Worm (Caenorhabditis elegans) whole organism, L1 larva: ENCODE data around the gene nspa-8.

Experiments
- Y116A8C.19 ChIP-seq: sonication (generic microtip); optimal IDR thresholded peaks from 2 replicates; lab custom pipeline; 2016; ENCODE audit warnings: missing compliant biosample characterization, missing genetic modification characterization, borderline replicate concordance
- alr-1 ChIP-seq: fragments of 200-800 bp; sonication (Bioruptor generic); optimal IDR thresholded peaks from 2 replicates; lab custom pipeline; 2018; ENCODE audit warnings: borderline replicate concordance, mild to moderate bottlenecking, missing genetic modification characterization, missing compliant biosample characterization
- aly-2 ChIP-seq: fragments of 150-350 bp; optimal IDR thresholded peaks from 2 replicates; lab custom pipeline; 2014; ENCODE audit warnings: missing biosample characterization, missing genetic modification characterization
- ama-1 ChIP-seq: fragments of 150-350 bp; optimal IDR thresholded peaks from 2 replicates; lab custom pipeline; 2014
- blmp-1 ChIP-seq: fragments of 150-350 bp; optimal IDR thresholded peaks from 2 replicates; lab custom pipeline; 2014; ENCODE audit warnings: missing biosample characterization, missing genetic modification characterization
- ceh-82 ChIP-seq, 3 experiments: fragments of 150-350 bp in 1 of 3; sonication (generic microtip) in 2 of 3; optimal IDR thresholded peaks; 2 replicates each; lab custom pipeline; 2014 to 2017; ENCODE audit warnings: missing biosample characterization in 3 of 3, missing genetic modification characterization in 3 of 3
- dpl-1 ChIP-seq, 3 experiments: fragments of 150-350 bp in 2 of 3; sonication (generic microtip) in 1 of 3; optimal IDR thresholded peaks; 2 replicates each; lab custom pipeline; 2014 to 2017; ENCODE audit warnings: missing biosample characterization in 3 of 3, missing genetic modification characterization in 3 of 3, missing genetic modification reagents in 3 of 3
- dsc-1 ChIP-seq: sonication (generic microtip); optimal IDR thresholded peaks from 2 replicates; lab custom pipeline; 2016; ENCODE audit warnings: mild to moderate bottlenecking, missing genetic modification characterization, missing compliant biosample characterization
- efl-1 ChIP-seq, 4 experiments: fragments of 150-350 bp; optimal IDR thresholded peaks in 3 of 4; peaks in 1 of 4; 1 replicate in 1 of 4; 2 replicates in 3 of 4; lab custom pipeline; 2014; ENCODE audit warnings: missing biosample characterization in 2 of 4, missing genetic modification characterization in 2 of 4, missing genetic modification reagents in 2 of 4
- egl-13 ChIP-seq: sonication (generic microtip); optimal IDR thresholded peaks from 2 replicates; lab custom pipeline; 2016; ENCODE audit warnings: missing genotype, missing genetic modification reagents, missing genetic modification characterization, missing compliant biosample characterization
- elt-3 ChIP-seq, 6 experiments: fragments of 150-350 bp in 1 of 6; sonication (generic microtip); optimal IDR thresholded peaks; 2 replicates each; lab custom pipeline; 2017 to 2018; ENCODE audit warnings: missing biosample characterization in 6 of 6, missing genetic modification characterization in 6 of 6, inconsistent platforms in 1 of 6
- fkh-10 ChIP-seq: sonication (generic microtip); optimal IDR thresholded peaks from 2 replicates; lab custom pipeline; 2017; ENCODE audit warnings: missing biosample characterization, missing genetic modification reagents, missing genetic modification characterization
- fkh-8 ChIP-seq: sonication (generic microtip); optimal IDR thresholded peaks from 2 replicates; lab custom pipeline; 2016; ENCODE audit warnings: mild to moderate bottlenecking, missing genetic modification characterization, missing compliant biosample characterization
- grh-1 ChIP-seq: fragments of 200-800 bp; sonication (Bioruptor generic); IDR thresholded peaks from 2 replicates; pipeline ENCODE4 v1.3.6; 2022; ENCODE audit warnings: missing genetic modification reagents, missing genetic modification characterization, missing compliant biosample characterization
- hlh-17 ChIP-seq: fragments of 200-800 bp; sonication (Bioruptor generic); optimal IDR thresholded peaks from 2 replicates; lab custom pipeline; 2018; ENCODE audit warnings: missing genetic modification characterization, mild to moderate bottlenecking, missing compliant biosample characterization, moderate library complexity, borderline replicate concordance
- hlh-4 ChIP-seq: sonication (generic microtip); optimal IDR thresholded peaks from 2 replicates; lab custom pipeline; 2016; ENCODE audit warnings: mild to moderate bottlenecking, missing genetic modification characterization, missing compliant biosample characterization
- hpl-2 ChIP-seq: fragments of 150-350 bp; optimal IDR thresholded peaks from 2 replicates; lab custom pipeline; 2014; ENCODE audit warnings: missing biosample characterization, missing genetic modification reagents, missing genetic modification characterization
- irx-1 ChIP-seq: sonication (generic microtip); optimal IDR thresholded peaks from 2 replicates; lab custom pipeline; 2016; ENCODE audit warnings: missing genetic modification characterization, missing compliant biosample characterization
- isw-1 ChIP-seq: fragments of 200-800 bp; sonication (Bioruptor generic); IDR thresholded peaks from 2 replicates; pipeline ENCODE4 v1.3.6; 2022; ENCODE audit warnings: missing genetic modification characterization, missing compliant biosample characterization
- jun-1 ChIP-seq: fragments of 150-350 bp; optimal IDR thresholded peaks from 2 replicates; lab custom pipeline; 2014; ENCODE audit warnings: missing biosample characterization, missing genetic modification reagents, missing genetic modification characterization
- lin-13 ChIP-seq: fragments of 150-350 bp; optimal IDR thresholded peaks from 2 replicates; lab custom pipeline; 2014; ENCODE audit warnings: missing biosample characterization, missing genetic modification reagents, missing genetic modification characterization
- lin-14 ChIP-seq: fragments of 200-800 bp; sonication (Bioruptor generic); optimal IDR thresholded peaks from 2 replicates; lab custom pipeline; 2018; ENCODE audit warnings: mild to moderate bottlenecking, missing genetic modification characterization, moderate library complexity, missing compliant biosample characterization
- lin-35 ChIP-seq, 2 experiments: fragments of 150-350 bp; optimal IDR thresholded peaks; 2 replicates each; lab custom pipeline; 2014; ENCODE audit warnings: missing biosample characterization in 2 of 2, missing genetic modification characterization in 2 of 2, missing genetic modification reagents in 2 of 2
- lir-3 ChIP-seq: sonication (generic microtip); optimal IDR thresholded peaks from 2 replicates; lab custom pipeline; 2016; ENCODE audit warnings: mild to moderate bottlenecking, missing genetic modification characterization, moderate library complexity, missing compliant biosample characterization; ENCODE audit not compliant: poor library complexity
- mab-9 ChIP-seq: fragments of 200-800 bp; sonication (Bioruptor generic); IDR thresholded peaks from 2 replicates; pipeline ENCODE4 v1.3.6; 2022; ENCODE audit warnings: missing genetic modification reagents, missing genetic modification characterization, missing compliant biosample characterization
- nhr-19 ChIP-seq: fragments of 200-800 bp; sonication (Bioruptor generic); conservative IDR thresholded peaks from 2 replicates; pipeline ENCODE4 v1.3.6; 2022; ENCODE audit warnings: missing genetic modification characterization, missing compliant biosample characterization
- nhr-20 ChIP-seq: sonication (generic microtip); optimal IDR thresholded peaks from 2 replicates; lab custom pipeline; 2016; ENCODE audit warnings: mild to moderate bottlenecking, missing genetic modification characterization, missing compliant biosample characterization
- nhr-47 ChIP-seq: sonication (generic microtip); optimal IDR thresholded peaks from 2 replicates; lab custom pipeline; 2016; ENCODE audit warnings: mild to moderate bottlenecking, missing genetic modification characterization, moderate library complexity, missing compliant biosample characterization
- nhr-71 ChIP-seq: sonication (generic microtip); optimal IDR thresholded peaks from 2 replicates; lab custom pipeline; 2016; ENCODE audit warnings: mild to moderate bottlenecking, missing genetic modification characterization, moderate library complexity, missing compliant biosample characterization
- nhr-76 ChIP-seq: sonication (generic microtip); optimal IDR thresholded peaks from 2 replicates; lab custom pipeline; 2017; ENCODE audit warnings: missing biosample characterization, missing genetic modification characterization
- nhr-85 ChIP-seq: sonication (generic microtip); peaks from one replicate; lab custom pipeline; 2016; ENCODE audit warnings: missing genetic modification characterization, inconsistent platforms, missing compliant biosample characterization
- pax-3 ChIP-seq: fragments of 200-800 bp; sonication (Bioruptor generic); optimal IDR thresholded peaks from 2 replicates; lab custom pipeline; 2018; ENCODE audit warnings: mild to moderate bottlenecking, missing genetic modification characterization, moderate library complexity, missing compliant biosample characterization
- rnt-1 ChIP-seq: sonication (generic microtip); optimal IDR thresholded peaks from 2 replicates; lab custom pipeline; 2016; ENCODE audit warnings: mild to moderate bottlenecking, missing genetic modification characterization, moderate library complexity, missing compliant biosample characterization
- snpc-4 ChIP-seq: fragments of 150-350 bp; optimal IDR thresholded peaks from 2 replicates; lab custom pipeline; 2014; ENCODE audit warnings: missing biosample characterization, missing genetic modification characterization
- snu-23 ChIP-seq: sonication (generic microtip); optimal IDR thresholded peaks from 2 replicates; lab custom pipeline; 2016; ENCODE audit warnings: missing genetic modification characterization, missing compliant biosample characterization
- sptf-1 ChIP-seq: fragments of 150-350 bp; optimal IDR thresholded peaks from 2 replicates; lab custom pipeline; 2014; ENCODE audit warnings: missing biosample characterization, missing genetic modification characterization
- tbx-2 ChIP-seq: sonication (generic microtip); optimal IDR thresholded peaks from 2 replicates; lab custom pipeline; 2016; ENCODE audit warnings: missing genetic modification characterization, missing compliant biosample characterization
- unc-86 ChIP-seq: sonication (generic microtip); optimal IDR thresholded peaks from 2 replicates; lab custom pipeline; 2016; ENCODE audit warnings: missing genetic modification characterization, missing compliant biosample characterization
- unc-98 ChIP-seq: fragments of 200-800 bp; sonication (Bioruptor generic); IDR thresholded peaks from 2 replicates; pipeline ENCODE4 v1.3.6; 2022; ENCODE audit warnings: missing genetic modification characterization, missing compliant biosample characterization
- vab-15 ChIP-seq: sonication (generic microtip); optimal IDR thresholded peaks from 2 replicates; lab custom pipeline; 2017; ENCODE audit warnings: missing genotype, mild to moderate bottlenecking, missing genetic modification characterization, missing compliant biosample characterization
- xbp-1 ChIP-seq: sonication (generic microtip); optimal IDR thresholded peaks from 2 replicates; lab custom pipeline; 2016; ENCODE audit warnings: missing genetic modification characterization, missing compliant biosample characterization
- zag-1 ChIP-seq: fragments of 150-350 bp; optimal IDR thresholded peaks from 2 replicates; lab custom pipeline; 2014; ENCODE audit warnings: missing biosample characterization, missing genetic modification characterization
- ztf-11 ChIP-seq, 2 experiments: sonication (generic microtip); optimal IDR thresholded peaks; 2 replicates each; lab custom pipeline; 2016 to 2017; ENCODE audit warnings: missing genetic modification characterization in 2 of 2, missing biosample characterization in 1 of 2, missing compliant biosample characterization in 1 of 2

The nspa-8 gene

DNA sequence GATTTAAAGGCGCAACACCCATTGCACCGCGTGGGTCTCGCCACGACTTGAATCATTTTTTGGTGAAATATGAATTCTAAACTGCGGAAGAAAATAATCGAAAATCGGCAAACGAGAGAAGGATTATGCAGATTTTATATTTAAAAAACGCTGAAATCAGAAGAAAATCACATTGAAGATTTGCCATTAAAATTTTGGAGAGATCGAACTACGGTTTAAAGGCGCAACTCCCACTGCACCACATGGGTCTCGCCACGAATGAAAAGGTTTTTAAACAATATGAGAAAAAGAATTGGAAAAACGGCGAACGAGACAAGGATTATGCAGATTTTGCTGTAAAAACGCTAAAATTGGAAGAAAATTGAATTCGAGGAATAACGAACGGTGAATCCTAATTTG is 5.9 kb upstream of the nspa-8 start:
- TF ChIP-seq mab-9 (GFP tag; lab: Robert Waterston, UW) (no peak), zag-1 (tag; lab: Kevin White, UChicago) (no peak), fkh-8 (tag; lab: Kevin White, UChicago) (no peak), alr-1 (tag; lab: Kevin White, UChicago) (no peak), pax-3 (tag; lab: Kevin White, UChicago) (no peak), hlh-17 (no peak), Y116A8C.19 (no peak), lir-3 (no peak), snpc-4 (tag; lab: Kevin White, UChicago) (no peak), egl-13 (tag; lab: Kevin White, UChicago) (no peak)

DNA sequence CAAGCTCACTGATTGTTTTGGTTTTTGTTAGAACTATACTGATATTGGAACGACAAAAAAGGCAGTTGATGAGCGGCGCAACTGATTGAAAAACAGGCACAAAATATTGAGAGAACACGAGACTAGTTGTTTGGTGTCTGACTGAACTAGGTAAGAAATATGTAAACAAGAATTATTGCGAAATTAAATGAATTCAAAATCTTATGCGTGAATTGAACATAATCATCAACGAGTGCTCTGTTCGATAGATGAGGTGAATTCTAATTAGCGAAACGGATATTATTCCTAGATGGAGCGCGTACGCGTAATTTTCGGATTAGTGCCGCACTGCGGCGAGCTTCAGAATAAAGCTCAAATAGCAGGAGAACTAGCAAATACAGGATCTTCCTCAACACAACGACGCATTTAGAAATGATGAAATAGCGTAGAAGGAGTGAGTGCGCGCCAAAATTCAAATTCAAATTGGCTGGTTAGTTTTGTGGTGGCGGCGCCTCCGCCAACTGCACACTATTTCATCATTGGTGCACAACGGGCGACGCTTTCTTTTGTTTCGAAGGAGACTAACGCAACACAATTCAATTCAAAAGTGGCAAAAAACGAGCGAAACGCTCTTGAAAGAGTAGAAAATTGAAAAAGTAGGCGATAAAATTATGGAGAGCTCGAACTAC is 5.4 kb upstream of the nspa-8 start:
- TF ChIP-seq lin-13 (GFP tag; lab: Kevin White, UChicago): no peak
- TF ChIP-seq tbx-2 (tag; lab: Kevin White, UChicago): no peak
- TF ChIP-seq efl-1 (optimal IDR thresholded peaks at IDR 0.05; lab: Kevin White, UChicago): peak in 1 of 2 experiments; percentile 19
- peak; percentile 6 to 85 for TF ChIP-seq efl-1 (GFP tag; optimal IDR thresholded peaks at IDR 0.05 in 1 of 2; lab: Kevin White, UChicago)
- peak; percentile 59 for TF ChIP-seq fkh-10 (GFP tag; lab: Kevin White, UChicago)
- TF ChIP-seq lin-14: peak; percentile 23
- no peak for TF ChIP-seq hlh-4 (tag; lab: Kevin White, UChicago)
- peak in 1 of 3 experiments; percentile 26 for TF ChIP-seq ceh-82 (tag; optimal IDR thresholded peaks at IDR 0.05; lab: Kevin White, UChicago)
- TF ChIP-seq lin-35 (GFP tag; optimal IDR thresholded peaks at IDR 0.05; lab: Kevin White, UChicago): peak in 1 of 2 experiments; percentile 7
- peak in 1 of 3 experiments; percentile 5 for TF ChIP-seq dpl-1 (GFP tag; optimal IDR thresholded peaks at IDR 0.05; lab: Kevin White, UChicago)

ce11 chrV:14831460-14832120 is 4.7 kb upstream of the nspa-8 start:
- TF ChIP-seq nhr-19 (GFP tag; lab: Robert Waterston, UW) (peak; percentile 58), hpl-2 (GFP tag; lab: Kevin White, UChicago) (no peak), xbp-1 (tag; lab: Kevin White, UChicago) (peak; percentile 1), lin-14 (peak; percentile 62), ztf-11 (tag; optimal IDR thresholded peaks at IDR 0.05; lab: Kevin White, UChicago) (no peak), grh-1 (no peak), irx-1 (tag; lab: Kevin White, UChicago) (no peak), aly-2 (tag; lab: Kevin White, UChicago) (no peak), unc-86 (tag; lab: Kevin White, UChicago) (no peak), ama-1 (peak; percentile 35), nhr-47 (tag; lab: Kevin White, UChicago) (peak; percentile 16), nhr-85 (tag; lab: Kevin White, UChicago) (peak; percentile 85), snu-23 (GFP tag; lab: Kevin White, UChicago) (peak; percentile 2), sptf-1 (tag; lab: Kevin White, UChicago) (no peak), fkh-8 (tag; lab: Kevin White, UChicago) (no peak), nhr-20 (tag; lab: Kevin White, UChicago) (peak; percentile 36), nhr-76 (tag; lab: Kevin White, UChicago) (no peak), alr-1 (tag; lab: Kevin White, UChicago) (no peak), elt-3 (tag; optimal IDR thresholded peaks at IDR 0.05; lab: Kevin White, UChicago) (peak in 3 of 6 experiments; percentile 15 to 70 (median 55)), jun-1 (tag; lab: Kevin White, UChicago) (no peak), blmp-1 (tag; lab: Kevin White, UChicago) (peak; percentile 75), fkh-10 (GFP tag; lab: Kevin White, UChicago) (no peak), efl-1 (optimal IDR thresholded peaks at IDR 0.05; lab: Kevin White, UChicago) (no peak), efl-1 (GFP tag; optimal IDR thresholded peaks at IDR 0.05 in 1 of 2; lab: Kevin White, UChicago) (peak in 1 of 2 experiments; percentile 31), unc-98 (GFP tag; lab: Robert Waterston, UW) (no peak), lin-35 (GFP tag; optimal IDR thresholded peaks at IDR 0.05; lab: Kevin White, UChicago) (peak in 1 of 2 experiments; percentile 15), Y116A8C.19 (no peak), dsc-1 (tag; lab: Kevin White, UChicago) (no peak), nhr-71 (tag; lab: Kevin White, UChicago) (peak; percentile 44), rnt-1 (tag; lab: Kevin White, UChicago) (peak; percentile 31), isw-1 (GFP tag; lab: Robert Waterston, UW) (no peak), vab-15 (tag; lab: Kevin White, UChicago) (no peak)
- TF ChIP-seq, all 84 proteins: peak for 14
